Worm (Caenorhabditis elegans) whole organism, L3 larva: ENCODE results near the gene F15B10.3.

Experiments
- ZK546.5 ChIP-seq: sonication (generic microtip); optimal IDR thresholded peaks from 2 replicates; lab custom pipeline; 2017; ENCODE audit warnings: missing biosample characterization, missing genetic modification characterization
- ceh-16 ChIP-seq: sonication (generic microtip); optimal IDR thresholded peaks from 2 replicates; lab custom pipeline; 2017; ENCODE audit warnings: missing biosample characterization, missing genetic modification characterization
- egl-5 ChIP-seq: fragments of 150-350 bp; optimal IDR thresholded peaks from 2 replicates; lab custom pipeline; 2017; ENCODE audit warnings: missing biosample characterization, missing genetic modification reagents, missing genetic modification characterization, inconsistent platforms
- elt-2 ChIP-seq: sonication (generic microtip); optimal IDR thresholded peaks from 2 replicates; lab custom pipeline; 2016; ENCODE audit warnings: missing genetic modification reagents, mild to moderate bottlenecking, missing genetic modification characterization, missing compliant biosample characterization
- elt-3 ChIP-seq, 3 experiments: fragments of 150-350 bp in 1 of 3; sonication (generic microtip) in 2 of 3; optimal IDR thresholded peaks; 2 replicates in 2 of 3; 4 replicates in 1 of 3; lab custom pipeline; 2014 to 2017; ENCODE audit warnings: missing biosample characterization in 3 of 3, missing genetic modification characterization in 3 of 3
- fos-1 ChIP-seq: fragments of 150-350 bp; optimal IDR thresholded peaks from 2 replicates; lab custom pipeline; 2014; ENCODE audit warnings: missing biosample characterization, missing genetic modification characterization
- nhr-25 ChIP-seq: sonication (generic microtip); optimal IDR thresholded peaks from 2 replicates; lab custom pipeline; 2017; ENCODE audit warnings: missing biosample characterization, missing genetic modification characterization
- nhr-28 ChIP-seq: fragments of 150-350 bp; optimal IDR thresholded peaks from 2 replicates; lab custom pipeline; 2014; ENCODE audit warnings: missing biosample characterization, missing genetic modification characterization
- unc-39 ChIP-seq: sonication (generic microtip); optimal IDR thresholded peaks from 4 replicates; lab custom pipeline; 2017; ENCODE audit warnings: missing biosample characterization, missing genetic modification characterization
- unc-62 ChIP-seq: fragments of 150-350 bp; sonication (generic microtip); optimal IDR thresholded peaks from 4 replicates; lab custom pipeline; 2014; ENCODE audit warnings: missing biosample characterization, missing genetic modification reagents, missing genetic modification characterization
- ztf-4 ChIP-seq: fragments of 150-350 bp; optimal IDR thresholded peaks from 2 replicates; lab custom pipeline; 2014; ENCODE audit warnings: missing biosample characterization, missing genetic modification characterization

- TF ChIP-seq unc-39 (no peak), nhr-25 (tag; lab: Kevin White, UChicago) (peak; percentile 3), egl-5 (no peak), elt-2 (tag; lab: Kevin White, UChicago) (no peak), ceh-16 (tag; lab: Kevin White, UChicago) (no peak), unc-62 (GFP tag; lab: Kevin White, UChicago) (no peak), fos-1 (no peak), ZK546.5 (no peak), elt-3 (tag; optimal IDR thresholded peaks at IDR 0.05; lab: Kevin White, UChicago) (no peak), nhr-28 (tag; lab: Kevin White, UChicago) (no peak), ztf-4 (tag; lab: Kevin White, UChicago) (no peak)
Observed at ce11 chrIV:6606587-6606986, 4.1 kb downstream of the F15B10.3 start.
